Worm (Caenorhabditis elegans) whole organism, L4 larva: Measurements from ENCODE around the gene K03B8.11.

Experiments used
- dve-1 ChIP-seq: sonication (generic microtip); optimal IDR thresholded peaks from 2 replicates; lab custom pipeline; 2017; ENCODE audit warnings: antibody characterized with exemption, mild to moderate bottlenecking, missing genetic modification characterization, missing compliant biosample characterization; ENCODE audit not compliant: insufficient read depth
- mdl-1 ChIP-seq, 2 experiments: fragments of 150-350 bp in 1 of 2; sonication (generic microtip) in 1 of 2; optimal IDR thresholded peaks; 2 replicates each; lab custom pipeline; 2014 to 2017; ENCODE audit warnings: missing biosample characterization in 2 of 2, missing genetic modification characterization in 2 of 2
- nhr-11 ChIP-seq: fragments of 150-350 bp; optimal IDR thresholded peaks from 2 replicates; lab custom pipeline; 2014; ENCODE audit warnings: missing biosample characterization, missing genetic modification characterization
- nhr-111 ChIP-seq: fragments of 200-800 bp; sonication (Bioruptor generic); optimal IDR thresholded peaks from 2 replicates; lab custom pipeline; 2018; ENCODE audit warnings: mild to moderate bottlenecking, missing genetic modification characterization, missing compliant biosample characterization
- unc-130 ChIP-seq: sonication (generic microtip); optimal IDR thresholded peaks from 2 replicates; lab custom pipeline; 2016; ENCODE audit warnings: missing genetic modification reagents, missing genetic modification characterization, missing compliant biosample characterization

DNA sequence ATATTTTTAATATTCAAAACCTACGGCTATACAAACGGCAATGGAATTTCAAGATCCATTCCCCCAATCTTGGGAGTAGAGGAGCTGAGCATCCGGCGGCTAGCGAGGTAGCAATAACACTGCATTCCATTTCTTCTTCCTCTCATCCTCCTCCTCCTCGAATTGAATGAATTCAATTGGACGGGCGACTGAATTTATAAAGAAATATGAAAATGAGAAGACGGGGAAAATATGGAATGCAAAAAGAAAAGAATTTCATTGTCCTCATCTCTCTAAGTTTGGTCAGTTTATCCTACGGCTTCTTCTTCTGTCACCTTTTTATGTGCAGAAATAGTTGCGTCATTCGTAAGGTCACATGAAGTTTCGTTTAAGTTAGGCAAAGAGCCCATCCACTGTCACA lies 46.1 kb upstream of the K03B8.11 start:
- no peak for TF ChIP-seq nhr-111 (GFP tag; lab: Kevin White, UChicago)
- TF ChIP-seq nhr-11 (tag; lab: Kevin White, UChicago) = no peak
- no peak for TF ChIP-seq mdl-1 (tag; optimal IDR thresholded peaks at IDR 0.05; lab: Kevin White, UChicago)
- TF ChIP-seq unc-130 = no peak
- TF ChIP-seq dve-1 = no peak
